Fruit fly (Drosophila melanogaster) whole organism, pupa: ENCODE data around the gene CG10116.

ENCODE experiments used
- CG12605 ChIP-seq: fragments of 200-800 bp; sonication (Bioruptor generic); IDR thresholded peaks from 2 replicates; pipeline ENCODE4 v1.3.6; 2022; ENCODE audit warnings: missing biosample characterization, missing genetic modification characterization
- CG13204 ChIP-seq: fragments of 200-800 bp; sonication (Bioruptor generic); optimal IDR thresholded peaks from 2 replicates; lab custom pipeline; 2018; ENCODE audit warnings: missing biosample characterization, mild to moderate bottlenecking, missing genetic modification characterization, moderate library complexity
- CG32121 ChIP-seq: fragments of 200-800 bp; sonication (Bioruptor generic); IDR thresholded peaks from 2 replicates; pipeline ENCODE4 v1.3.6; 2022; ENCODE audit warnings: missing biosample characterization, missing genetic modification characterization
- CG34367 ChIP-seq: fragments of 200-800 bp; sonication (Bioruptor generic); optimal IDR thresholded peaks from 2 replicates; lab custom pipeline; 2018; ENCODE audit warnings: missing biosample characterization, mild to moderate bottlenecking, missing genetic modification characterization
- CG4496 ChIP-seq: fragments of 200-800 bp; sonication (Bioruptor generic); IDR thresholded peaks from 3 replicates; pipeline ENCODE4 v1.3.6; 2022; ENCODE audit warnings: missing biosample characterization, missing genetic modification characterization
- CG8159 ChIP-seq: fragments of 200-800 bp; sonication (Bioruptor generic); optimal IDR thresholded peaks from 3 replicates; lab custom pipeline; 2018; ENCODE audit warnings: missing biosample characterization, mild to moderate bottlenecking, missing genetic modification characterization, moderate library complexity
- CG8301 ChIP-seq: fragments of 200-800 bp; sonication (Bioruptor generic); optimal IDR thresholded peaks from 2 replicates; lab custom pipeline; 2018; ENCODE audit warnings: missing biosample characterization, mild to moderate bottlenecking, missing genetic modification characterization
- EcR ChIP-seq: fragments of 200-800 bp; sonication (Bioruptor generic); optimal IDR thresholded peaks from 3 replicates; lab custom pipeline; 2019; ENCODE audit warnings: missing biosample characterization, missing genetic modification characterization, mild to moderate bottlenecking, moderate library complexity, missing genetic modification reagents
- Pif1A ChIP-seq: fragments of 200-800 bp; sonication (Bioruptor generic); optimal IDR thresholded peaks from 3 replicates; lab custom pipeline; 2016; ENCODE audit warnings: missing biosample characterization, missing genetic modification characterization
- Pif1B ChIP-seq: fragments of 200-800 bp; sonication (Bioruptor generic); optimal IDR thresholded peaks from 3 replicates; lab custom pipeline; 2016; ENCODE audit warnings: missing biosample characterization, missing genetic modification characterization
- gl ChIP-seq: fragments of 200-800 bp; sonication (Bioruptor generic); optimal IDR thresholded peaks from 2 replicates; lab custom pipeline; 2018; ENCODE audit warnings: missing biosample characterization, mild to moderate bottlenecking, missing genetic modification characterization
- rn ChIP-seq: fragments of 200-800 bp; sonication (Bioruptor generic); IDR thresholded peaks from 2 replicates; pipeline ENCODE4 v1.3.6; 2022; ENCODE audit warnings: missing biosample characterization, missing genetic modification characterization

- TF ChIP-seq CG32121 (GFP tag; lab: Robert Waterston, UW) (no peak), CG8159 (tag; lab: Kevin White, UChicago) (no peak), gl (no peak), CG12605 (GFP tag; lab: Robert Waterston, UW) (no peak), CG13204 (GFP tag; lab: Kevin White, UChicago) (no peak), CG4496 (GFP tag; lab: Robert Waterston, UW) (no peak), rn (GFP tag; lab: Robert Waterston, UW) (no peak), Pif1B (GFP tag; lab: Kevin White, UChicago) (no peak), EcR (GFP tag; lab: Kevin White, UChicago) (no peak), Pif1A (GFP tag; lab: Kevin White, UChicago) (no peak), CG34367 (tag; lab: Kevin White, UChicago) (no peak), CG8301 (tag; lab: Kevin White, UChicago) (no peak)
Observed at dm6 chr3L:13479204-13479600, 22.2 kb upstream of the CG10116 start.
